Fruit fly (Drosophila melanogaster) whole organism, embryonic: ENCODE measurements around the gene ND-30.

ENCODE experiments used
- Atf6 ChIP-seq: fragments of 200-800 bp; sonication (Bioruptor generic); IDR thresholded peaks from 2 replicates; pipeline ENCODE4 v1.3.6; 2022; ENCODE audit warnings: missing biosample characterization, missing genetic modification characterization
- B-H1 ChIP-seq: fragments of 200-800 bp; sonication (Bioruptor generic); IDR thresholded peaks from 3 replicates; pipeline ENCODE4 v1.3.6; 2022; ENCODE audit warnings: missing biosample characterization, missing genetic modification characterization
- CG1024 ChIP-seq: fragments of 200-800 bp; sonication (Bioruptor generic); IDR thresholded peaks from 2 replicates; pipeline ENCODE4 v1.3.6; 2022; ENCODE audit warnings: missing biosample characterization, missing genetic modification characterization
- CG10431 ChIP-seq: fragments of 200-800 bp; sonication (Bioruptor generic); optimal IDR thresholded peaks from 3 replicates; lab custom pipeline; 2018; ENCODE audit warnings: missing biosample characterization, mild to moderate bottlenecking, missing genetic modification characterization
- CG11247 ChIP-seq: fragments of 200-800 bp; sonication (Bioruptor generic); IDR thresholded peaks from 2 replicates; pipeline ENCODE4 v1.3.6; 2022; ENCODE audit warnings: missing biosample characterization, missing genetic modification characterization
- CG11560 ChIP-seq: fragments of 200-800 bp; sonication (Bioruptor generic); IDR thresholded peaks from 3 replicates; pipeline ENCODE4 v1.3.6; 2022; ENCODE audit warnings: missing biosample characterization, missing genetic modification characterization
- CG13296 ChIP-seq: fragments of 200-800 bp; sonication (Bioruptor generic); optimal IDR thresholded peaks from 3 replicates; lab custom pipeline; 2018; ENCODE audit warnings: missing biosample characterization, mild to moderate bottlenecking, missing genetic modification characterization
- CG13775 ChIP-seq: fragments of 200-800 bp; sonication (Bioruptor generic); optimal IDR thresholded peaks from 3 replicates; lab custom pipeline; 2017; ENCODE audit warnings: missing biosample characterization, mild to moderate bottlenecking, missing genetic modification characterization
- CG14050 ChIP-seq: fragments of 200-800 bp; sonication (Bioruptor generic); IDR thresholded peaks from 3 replicates; pipeline ENCODE4 v1.3.6; 2022; ENCODE audit warnings: missing biosample characterization, missing genetic modification characterization
- CG1529 ChIP-seq: fragments of 200-800 bp; sonication (Bioruptor generic); optimal IDR thresholded peaks from 3 replicates; lab custom pipeline; 2018; ENCODE audit warnings: missing biosample characterization, missing genetic modification characterization
- CG17359 ChIP-seq: fragments of 200-800 bp; sonication (Bioruptor generic); optimal IDR thresholded peaks from 3 replicates; lab custom pipeline; 2018; ENCODE audit warnings: missing biosample characterization, mild to moderate bottlenecking, missing genetic modification characterization, moderate library complexity
- CG18599 ChIP-seq: fragments of 200-800 bp; sonication (Bioruptor generic); optimal IDR thresholded peaks from 3 replicates; lab custom pipeline; 2017; ENCODE audit warnings: missing biosample characterization, missing genetic modification characterization, mild to moderate bottlenecking, moderate library complexity, missing genetic modification reagents
- CG3407 ChIP-seq: fragments of 200-800 bp; sonication (Bioruptor generic); optimal IDR thresholded peaks from 2 replicates; lab custom pipeline; 2018; ENCODE audit warnings: missing biosample characterization, mild to moderate bottlenecking, missing genetic modification characterization
- CG6175 ChIP-seq: fragments of 200-800 bp; sonication (Bioruptor generic); IDR thresholded peaks from 3 replicates; pipeline ENCODE4 v1.3.6; 2022; ENCODE audit warnings: missing biosample characterization, missing genetic modification characterization
- CG6765 ChIP-seq: fragments of 200-800 bp; sonication (Bioruptor generic); optimal IDR thresholded peaks from 3 replicates; lab custom pipeline; 2017; ENCODE audit warnings: missing biosample characterization, mild to moderate bottlenecking, missing genetic modification characterization
- CHES-1-like ChIP-seq: fragments of 200-800 bp; sonication (Bioruptor generic); optimal IDR thresholded peaks from 2 replicates; lab custom pipeline; 2016; ENCODE audit warnings: missing biosample characterization, missing genetic modification characterization
- Dip3 ChIP-seq: fragments of 200-800 bp; sonication (Bioruptor generic); optimal IDR thresholded peaks from 3 replicates; lab custom pipeline; 2016; ENCODE audit warnings: missing biosample characterization, missing genetic modification characterization
- E2f1 ChIP-seq: fragments of 200-800 bp; sonication (Bioruptor generic); IDR thresholded peaks from 2 replicates; pipeline ENCODE4 v1.3.6; 2022; ENCODE audit warnings: missing biosample characterization, missing genetic modification characterization
- Ets97D ChIP-seq: fragments of 200-800 bp; sonication (Bioruptor generic); optimal IDR thresholded peaks from 3 replicates; lab custom pipeline; 2016; ENCODE audit warnings: missing biosample characterization, missing genetic modification characterization
- Gsc ChIP-seq: fragments of 200-800 bp; sonication (Bioruptor generic); IDR thresholded peaks from 2 replicates; pipeline ENCODE4 v1.3.6; 2022; ENCODE audit warnings: missing biosample characterization, missing genetic modification characterization
- Jarid2 ChIP-seq: fragments of 200-800 bp; sonication (Bioruptor generic); optimal IDR thresholded peaks from 3 replicates; lab custom pipeline; 2017; ENCODE audit warnings: mild to moderate bottlenecking, missing biosample characterization, missing genetic modification reagents, missing genetic modification characterization
- Lhr ChIP-seq: fragments of 200-800 bp; sonication (Bioruptor generic); optimal IDR thresholded peaks from 3 replicates; lab custom pipeline; 2017; ENCODE audit warnings: mild to moderate bottlenecking, missing biosample characterization, missing genetic modification reagents, missing genetic modification characterization
- Lim3 ChIP-seq: fragments of 200-800 bp; sonication (Bioruptor generic); IDR thresholded peaks from 2 replicates; pipeline ENCODE4 v1.3.6; 2022; ENCODE audit warnings: missing biosample characterization, missing genetic modification characterization
- Nf-YC ChIP-seq: fragments of 200-800 bp; optimal IDR thresholded peaks from 3 replicates; lab custom pipeline; 2019; ENCODE audit warnings: missing biosample characterization, mild to moderate bottlenecking, missing genetic modification characterization, moderate library complexity
- Poxn ChIP-seq: fragments of 200-800 bp; sonication (Bioruptor generic); IDR thresholded peaks from 2 replicates; pipeline ENCODE4 v1.3.6; 2022; ENCODE audit warnings: missing biosample characterization, missing genetic modification characterization
- Scr ChIP-seq: fragments of 200-800 bp; sonication (Bioruptor generic); IDR thresholded peaks from 2 replicates; pipeline ENCODE4 v1.3.6; 2022; ENCODE audit warnings: missing biosample characterization, missing genetic modification characterization; ENCODE audit not compliant: partially characterized antibody
- Sry-β ChIP-seq: fragments of 200-800 bp; sonication (Bioruptor generic); optimal IDR thresholded peaks from 2 replicates; lab custom pipeline; 2018; ENCODE audit warnings: missing biosample characterization, mild to moderate bottlenecking, missing genetic modification characterization, moderate library complexity
- Taf1 ChIP-seq: fragments of 200-800 bp; sonication (Bioruptor generic); IDR thresholded peaks from 2 replicates; pipeline ENCODE4 v1.3.6; 2022; ENCODE audit warnings: missing biosample characterization, missing genetic modification characterization
- Xbp1 ChIP-seq: fragments of 200-800 bp; sonication (Bioruptor generic); optimal IDR thresholded peaks from 3 replicates; lab custom pipeline; 2016; ENCODE audit warnings: missing biosample characterization, mild to moderate bottlenecking, missing genetic modification characterization
- aop ChIP-seq: fragments of 200-800 bp; sonication (Bioruptor generic); IDR thresholded peaks from 2 replicates; pipeline ENCODE4 v1.3.6; 2022; ENCODE audit warnings: missing biosample characterization, missing genetic modification characterization
- bcd ChIP-seq: fragments of 200-800 bp; sonication (Bioruptor generic); optimal IDR thresholded peaks from 2 replicates; lab custom pipeline; 2017; ENCODE audit warnings: missing biosample characterization, mild to moderate bottlenecking, missing genetic modification characterization
- btn ChIP-seq: fragments of 200-800 bp; sonication (Bioruptor generic); optimal IDR thresholded peaks from 2 replicates; lab custom pipeline; 2016; ENCODE audit warnings: missing biosample characterization, missing genetic modification characterization
- caup ChIP-seq: fragments of 200-800 bp; sonication (Bioruptor generic); optimal IDR thresholded peaks from 3 replicates; lab custom pipeline; 2017; ENCODE audit warnings: missing biosample characterization, mild to moderate bottlenecking, missing genetic modification characterization, moderate library complexity; ENCODE audit not compliant: severe bottlenecking
- chm ChIP-seq: fragments of 200-800 bp; sonication (Bioruptor generic); IDR thresholded peaks from 2 replicates; pipeline ENCODE4 v1.3.6; 2022; ENCODE audit warnings: missing biosample characterization, missing genetic modification characterization
- ci ChIP-seq: fragments of 200-800 bp; sonication (Bioruptor generic); IDR thresholded peaks from 3 replicates; pipeline ENCODE4 v1.3.6; 2022; ENCODE audit warnings: missing biosample characterization, missing genetic modification characterization
- crol ChIP-seq: fragments of 200-800 bp; sonication (Bioruptor generic); IDR thresholded peaks from 2 replicates; pipeline ENCODE4 v1.3.6; 2022; ENCODE audit warnings: missing biosample characterization, missing genetic modification characterization
- crp ChIP-seq, 2 experiments: fragments of 200-800 bp; sonication (Bioruptor generic); optimal IDR thresholded peaks; 2 replicates in 1 of 2; 3 replicates in 1 of 2; lab custom pipeline; 2017; ENCODE audit warnings: missing biosample characterization in 2 of 2, missing genetic modification characterization in 2 of 2, mild to moderate bottlenecking in 1 of 2, moderate library complexity in 1 of 2
- dmrt11E ChIP-seq: fragments of 200-800 bp; sonication (Bioruptor generic); optimal IDR thresholded peaks from 3 replicates; lab custom pipeline; 2018; ENCODE audit warnings: missing biosample characterization, mild to moderate bottlenecking, missing genetic modification characterization, moderate library complexity
- gcm ChIP-seq: fragments of 200-800 bp; sonication (Bioruptor generic); optimal IDR thresholded peaks from 2 replicates; lab custom pipeline; 2019; ENCODE audit warnings: missing biosample characterization, mild to moderate bottlenecking, missing genetic modification characterization, moderate library complexity
- gt ChIP-seq: fragments of 200-800 bp; sonication (Bioruptor generic); IDR thresholded peaks from 2 replicates; pipeline ENCODE4 v1.3.6; 2022; ENCODE audit warnings: missing biosample characterization, missing genetic modification characterization
- insv ChIP-seq, 2 experiments: fragments of 200-800 bp; sonication (Bioruptor generic); optimal IDR thresholded peaks; 3 replicates each; lab custom pipeline; 2016 to 2018; ENCODE audit warnings: missing biosample characterization in 2 of 2, missing genetic modification characterization in 2 of 2
- inv ChIP-seq: fragments of 200-800 bp; sonication (Bioruptor generic); IDR thresholded peaks from 2 replicates; pipeline ENCODE4 v1.3.6; 2022; ENCODE audit warnings: missing biosample characterization, missing genetic modification characterization; ENCODE audit not compliant: partially characterized antibody
- jing ChIP-seq: fragments of 200-800 bp; sonication (Bioruptor generic); optimal IDR thresholded peaks from 2 replicates; lab custom pipeline; 2018; ENCODE audit warnings: missing biosample characterization, mild to moderate bottlenecking, missing genetic modification characterization
- lmd ChIP-seq: fragments of 200-800 bp; sonication (Bioruptor generic); IDR thresholded peaks from 2 replicates; pipeline ENCODE4 v1.3.6; 2022; ENCODE audit warnings: missing biosample characterization, missing genetic modification characterization
- nau ChIP-seq: fragments of 200-800 bp; sonication (Bioruptor generic); optimal IDR thresholded peaks from 3 replicates; lab custom pipeline; 2017; ENCODE audit warnings: missing biosample characterization, mild to moderate bottlenecking, missing genetic modification characterization, missing genetic modification reagents
- ranshi ChIP-seq: fragments of 200-800 bp; sonication (Bioruptor generic); IDR thresholded peaks from 2 replicates; pipeline ENCODE4 v1.3.6; 2022; ENCODE audit warnings: missing biosample characterization, missing genetic modification characterization
- sisA ChIP-seq: fragments of 200-800 bp; sonication (Bioruptor generic); IDR thresholded peaks from 2 replicates; pipeline ENCODE4 v1.3.6; 2022; ENCODE audit warnings: missing biosample characterization, missing genetic modification characterization
- sob ChIP-seq: fragments of 200-800 bp; sonication (Bioruptor generic); IDR thresholded peaks from 2 replicates; pipeline ENCODE4 v1.3.6; 2022; ENCODE audit warnings: missing biosample characterization, missing genetic modification characterization
- tll ChIP-seq, 2 experiments: fragments of 200-800 bp in 1 of 2; fragments of >200 bp in 1 of 2; sonication (Bioruptor generic) in 1 of 2; optimal IDR thresholded peaks; 2 replicates each; lab custom pipeline; 2017 to 2019; ENCODE audit warnings: missing biosample characterization in 2 of 2, missing genetic modification characterization in 2 of 2, mild to moderate bottlenecking in 1 of 2, moderate library complexity in 1 of 2
- vfl ChIP-seq: fragments of 200-800 bp; sonication (Bioruptor generic); optimal IDR thresholded peaks from 2 replicates; lab custom pipeline; 2016; ENCODE audit warnings: missing biosample characterization, missing genetic modification characterization

ND-30 gene

dm6 chr3L:3192912-3193311 lies 33.5 kb upstream of the ND-30 start, which contains the start of gene Hsp83 (continued):
- TF ChIP-seq CG10431 (GFP tag; lab: Kevin White, UChicago) (peak; percentile 99), Atf6 (GFP tag; lab: Robert Waterston, UW) (peak; percentile 95), CHES-1-like (peak; percentile 96), CG13775 (GFP tag; lab: Kevin White, UChicago) (peak; percentile 95), ci (GFP tag; lab: Robert Waterston, UW) (peak; percentile 99), lmd (GFP tag; lab: Robert Waterston, UW) (peak; percentile 80), Xbp1 (GFP tag; lab: Kevin White, UChicago) (peak; percentile 87), caup (GFP tag; lab: Kevin White, UChicago) (peak; percentile 100), CG11247 (peak; percentile 95), Taf1 (GFP tag; lab: Robert Waterston, UW) (peak; percentile 71), Dip3 (GFP tag; lab: Kevin White, UChicago) (peak; percentile 86), jing (GFP tag; lab: Kevin White, UChicago) (peak; percentile 79), E2f1 (GFP tag; lab: Robert Waterston, UW) (peak; percentile 87), CG18599 (GFP tag; lab: Kevin White, UChicago) (peak; percentile 99), B-H1 (GFP tag; lab: Robert Waterston, UW) (peak; percentile 82; the same call in 2 of the 3 replicates), dmrt11E (tag; lab: Kevin White, UChicago) (peak; percentile 81), crp (GFP tag; optimal IDR thresholded peaks at IDR 0.05; lab: Kevin White, UChicago) (no peak), Gsc (GFP tag; lab: Robert Waterston, UW) (no peak), bcd (GFP tag; lab: Kevin White, UChicago) (peak; percentile 96), CG6175 (GFP tag; lab: Robert Waterston, UW) (peak; percentile 90), CG17359 (tag; lab: Kevin White, UChicago) (peak; percentile 95), tll (GFP tag; optimal IDR thresholded peaks at IDR 0.05; lab: Kevin White, UChicago) (no peak), sisA (GFP tag; lab: Robert Waterston, UW) (peak; percentile 38; the same call in 1 of the 2 replicates), Lim3 (GFP tag; lab: Robert Waterston, UW) (0 out of 2 replicates have a peak, but pooled peaks have one; percentile 17), Scr (no peak), inv (GFP tag; lab: Robert Waterston, UW) (no peak), CG13296 (GFP tag; lab: Kevin White, UChicago) (peak; percentile 99), Ets97D (GFP tag; lab: Kevin White, UChicago) (peak; percentile 100), aop (GFP tag; lab: Robert Waterston, UW) (0 out of 2 replicates have a peak, but pooled peaks have one; percentile 41), ranshi (peak; percentile 92), CG11560 (tag; lab: Robert Waterston, UW) (no peak; the same call in 2 of the 3 replicates), Poxn (GFP tag; lab: Robert Waterston, UW) (peak; percentile 40; the same call in 1 of the 2 replicates), gt (GFP tag; lab: Robert Waterston, UW) (peak; percentile 58; the same call in 1 of the 2 replicates), insv (GFP tag; optimal IDR thresholded peaks at IDR 0.05; lab: Kevin White, UChicago) (peak in 1 of 2 experiments; percentile 89), crol (GFP tag; lab: Robert Waterston, UW) (peak; percentile 54; the same call in 1 of the 2 replicates), gcm (peak; percentile 98), chm (GFP tag; lab: Robert Waterston, UW) (peak; percentile 99), CG3407 (GFP tag; lab: Kevin White, UChicago) (peak; percentile 94), CG14050 (GFP tag; lab: Robert Waterston, UW) (peak; percentile 92), nau (GFP tag; lab: Kevin White, UChicago) (peak; percentile 99), CG1024 (GFP tag; lab: Robert Waterston, UW) (peak; percentile 92), vfl (peak; percentile 90), Lhr (GFP tag; lab: Kevin White, UChicago) (peak; percentile 91), CG1529 (GFP tag; lab: Kevin White, UChicago) (peak; percentile 95), CG6765 (peak; percentile 100), Jarid2 (GFP tag; lab: Kevin White, UChicago) (peak; percentile 87), sob (peak; percentile 97), Sry-β (GFP tag; lab: Kevin White, UChicago) (peak; percentile 73), Nf-YC (peak; percentile 86), btn (peak; percentile 94)
